Fruit fly (Drosophila melanogaster) whole organism, embryonic: ENCODE results near the gene Bet3.

Source experiments
- Aef1 ChIP-seq: fragments of 200-800 bp; sonication (Bioruptor generic); IDR thresholded peaks from 3 replicates; pipeline ENCODE4 v1.3.6; 2022; ENCODE audit warnings: missing biosample characterization, missing genetic modification characterization
- Antp ChIP-seq: fragments of 200-800 bp; sonication (Bioruptor generic); optimal IDR thresholded peaks from 3 replicates; lab custom pipeline; 2016; ENCODE audit warnings: missing biosample characterization, missing genetic modification characterization
- CG12299 ChIP-seq: fragments of 200-800 bp; sonication (Bioruptor generic); optimal IDR thresholded peaks from 2 replicates; lab custom pipeline; 2018; ENCODE audit warnings: missing biosample characterization, mild to moderate bottlenecking, missing genetic modification characterization
- CG12769 ChIP-seq: fragments of 200-800 bp; sonication (Bioruptor generic); optimal IDR thresholded peaks from 2 replicates; lab custom pipeline; 2019; ENCODE audit warnings: missing biosample characterization, mild to moderate bottlenecking, missing genetic modification characterization, moderate library complexity
- CG14667 ChIP-seq: fragments of 200-800 bp; sonication (Bioruptor generic); IDR thresholded peaks from 2 replicates; pipeline ENCODE4 v1.3.6; 2022; ENCODE audit warnings: missing biosample characterization, missing genetic modification characterization
- CG14860 ChIP-seq: fragments of 200-800 bp; sonication (Bioruptor generic); IDR thresholded peaks from 3 replicates; pipeline ENCODE4 v1.3.6; 2022; ENCODE audit warnings: missing biosample characterization, missing genetic modification characterization; ENCODE audit not compliant: partially characterized antibody
- CG17829 ChIP-seq: fragments of 200-800 bp; optimal IDR thresholded peaks from 2 replicates; lab custom pipeline; 2019; ENCODE audit warnings: missing biosample characterization, mild to moderate bottlenecking, missing genetic modification characterization, moderate library complexity
- CG18476 ChIP-seq: fragments of 200-800 bp; sonication (Bioruptor generic); optimal IDR thresholded peaks from 2 replicates; lab custom pipeline; 2016; ENCODE audit warnings: missing biosample characterization, mild to moderate bottlenecking, missing genetic modification characterization
- CG2116 ChIP-seq: fragments of 200-800 bp; sonication (Bioruptor generic); optimal IDR thresholded peaks from 3 replicates; lab custom pipeline; 2018; ENCODE audit warnings: missing biosample characterization, mild to moderate bottlenecking, missing genetic modification characterization
- CG31365 ChIP-seq: fragments of 200-800 bp; sonication (Bioruptor generic); optimal IDR thresholded peaks from 2 replicates; lab custom pipeline; 2018; ENCODE audit warnings: missing biosample characterization, mild to moderate bottlenecking, missing genetic modification characterization
- CG33213 ChIP-seq: fragments of 200-800 bp; sonication (Bioruptor generic); optimal IDR thresholded peaks from 3 replicates; lab custom pipeline; 2016; ENCODE audit warnings: missing biosample characterization, missing genetic modification characterization
- CG33557 ChIP-seq: fragments of 200-800 bp; sonication (Bioruptor generic); optimal IDR thresholded peaks from 2 replicates; lab custom pipeline; 2019; ENCODE audit warnings: missing biosample characterization, mild to moderate bottlenecking, missing genetic modification characterization, moderate library complexity
- CG4730 ChIP-seq: fragments of 200-800 bp; sonication (Bioruptor generic); IDR thresholded peaks from 2 replicates; pipeline ENCODE4 v1.3.6; 2022; ENCODE audit warnings: missing biosample characterization, missing genetic modification characterization
- CG7556 ChIP-seq: fragments of 200-800 bp; sonication (Bioruptor generic); optimal IDR thresholded peaks from 2 replicates; lab custom pipeline; 2017; ENCODE audit warnings: missing biosample characterization, mild to moderate bottlenecking, missing genetic modification characterization
- CG7839 ChIP-seq: fragments of 200-800 bp; sonication (Bioruptor generic); optimal IDR thresholded peaks from 3 replicates; lab custom pipeline; 2018; ENCODE audit warnings: missing biosample characterization, mild to moderate bottlenecking, missing genetic modification characterization, moderate library complexity
- CG8924 ChIP-seq: fragments of 200-800 bp; optimal IDR thresholded peaks from 3 replicates; lab custom pipeline; 2019; ENCODE audit warnings: missing biosample characterization, mild to moderate bottlenecking, missing genetic modification characterization, moderate library complexity
- CG9609 ChIP-seq: fragments of 200-800 bp; sonication (Bioruptor generic); optimal IDR thresholded peaks from 3 replicates; lab custom pipeline; 2016; ENCODE audit warnings: missing biosample characterization, missing genetic modification characterization
- Dref ChIP-seq: fragments of 200-800 bp; sonication (Bioruptor generic); IDR thresholded peaks from 2 replicates; pipeline ENCODE4 v1.3.6; 2022; ENCODE audit warnings: missing biosample characterization, missing genetic modification characterization
- E2f1 ChIP-seq: fragments of 200-800 bp; sonication (Bioruptor generic); IDR thresholded peaks from 2 replicates; pipeline ENCODE4 v1.3.6; 2022; ENCODE audit warnings: missing biosample characterization, missing genetic modification characterization
- Fer2 ChIP-seq: fragments of 200-800 bp; sonication (Bioruptor generic); optimal IDR thresholded peaks from 2 replicates; lab custom pipeline; 2018; ENCODE audit warnings: missing biosample characterization, mild to moderate bottlenecking, missing genetic modification characterization, moderate library complexity
- HmgD ChIP-seq: fragments of 200-800 bp; sonication (Bioruptor generic); optimal IDR thresholded peaks from 3 replicates; lab custom pipeline; 2016; ENCODE audit warnings: missing biosample characterization, missing genetic modification characterization
- Hmx ChIP-seq: fragments of 200-800 bp; sonication (Bioruptor generic); optimal IDR thresholded peaks from 2 replicates; lab custom pipeline; 2016; ENCODE audit warnings: missing biosample characterization, missing genetic modification characterization
- Lpt ChIP-seq: fragments of >200 bp; optimal IDR thresholded peaks from 2 replicates; lab custom pipeline; 2018; ENCODE audit warnings: missing biosample characterization, missing genetic modification characterization
- Mrtf ChIP-seq: fragments of 200-800 bp; sonication (Bioruptor generic); IDR thresholded peaks from 3 replicates; pipeline ENCODE4 v1.3.6; 2022; ENCODE audit warnings: missing biosample characterization, missing genetic modification characterization
- NC2β ChIP-seq: fragments of 200-800 bp; sonication (Bioruptor generic); optimal IDR thresholded peaks from 2 replicates; lab custom pipeline; 2016; ENCODE audit warnings: missing biosample characterization, missing genetic modification characterization
- Nf-YB ChIP-seq: fragments of 200-800 bp; sonication (Bioruptor generic); optimal IDR thresholded peaks from 3 replicates; lab custom pipeline; 2019; ENCODE audit warnings: missing biosample characterization, mild to moderate bottlenecking, missing genetic modification characterization, moderate library complexity
- Opbp ChIP-seq: fragments of 200-800 bp; sonication (Bioruptor generic); IDR thresholded peaks from 3 replicates; pipeline ENCODE4 v1.3.6; 2022; ENCODE audit warnings: missing biosample characterization, missing genetic modification characterization; ENCODE audit not compliant: partially characterized antibody
- Scr ChIP-seq: fragments of 200-800 bp; sonication (Bioruptor generic); IDR thresholded peaks from 2 replicates; pipeline ENCODE4 v1.3.6; 2022; ENCODE audit warnings: missing biosample characterization, missing genetic modification characterization; ENCODE audit not compliant: partially characterized antibody
- Sry-δ ChIP-seq: fragments of 200-800 bp; sonication (Bioruptor generic); optimal IDR thresholded peaks from 2 replicates; lab custom pipeline; 2016; ENCODE audit warnings: missing biosample characterization, missing genetic modification characterization
- Vsx1 ChIP-seq: fragments of 200-800 bp; sonication (Bioruptor generic); optimal IDR thresholded peaks from 2 replicates; lab custom pipeline; 2017; ENCODE audit warnings: missing biosample characterization, mild to moderate bottlenecking, missing genetic modification characterization, missing genetic modification reagents
- Xrp1 ChIP-seq: fragments of 200-800 bp; sonication (Bioruptor generic); IDR thresholded peaks from 2 replicates; pipeline ENCODE4 v1.3.6; 2022; ENCODE audit warnings: missing biosample characterization, missing genetic modification characterization
- az2 ChIP-seq: fragments of 200-800 bp; sonication (Bioruptor generic); optimal IDR thresholded peaks from 3 replicates; lab custom pipeline; 2016; ENCODE audit warnings: missing biosample characterization, missing genetic modification characterization
- chm ChIP-seq: fragments of 200-800 bp; sonication (Bioruptor generic); IDR thresholded peaks from 2 replicates; pipeline ENCODE4 v1.3.6; 2022; ENCODE audit warnings: missing biosample characterization, missing genetic modification characterization
- crol ChIP-seq: fragments of 200-800 bp; sonication (Bioruptor generic); IDR thresholded peaks from 2 replicates; pipeline ENCODE4 v1.3.6; 2022; ENCODE audit warnings: missing biosample characterization, missing genetic modification characterization
- dpn ChIP-seq, 2 experiments: fragments of 200-800 bp; sonication (Bioruptor generic); optimal IDR thresholded peaks; 3 replicates each; lab custom pipeline; 2016; ENCODE audit warnings: missing biosample characterization in 2 of 2, missing genetic modification characterization in 2 of 2
- gsb ChIP-seq: fragments of 200-800 bp; sonication (Bioruptor generic); IDR thresholded peaks from 2 replicates; pipeline ENCODE4 v1.3.6; 2022; ENCODE audit warnings: missing biosample characterization, missing genetic modification characterization
- gt ChIP-seq: fragments of 200-800 bp; sonication (Bioruptor generic); IDR thresholded peaks from 2 replicates; pipeline ENCODE4 v1.3.6; 2022; ENCODE audit warnings: missing biosample characterization, missing genetic modification characterization
- jing ChIP-seq: fragments of 200-800 bp; sonication (Bioruptor generic); optimal IDR thresholded peaks from 2 replicates; lab custom pipeline; 2018; ENCODE audit warnings: missing biosample characterization, mild to moderate bottlenecking, missing genetic modification characterization
- mirr ChIP-seq: fragments of 200-800 bp; sonication (Bioruptor generic); optimal IDR thresholded peaks from 3 replicates; lab custom pipeline; 2018; ENCODE audit warnings: missing biosample characterization, mild to moderate bottlenecking, missing genetic modification characterization
- nerfin-1 ChIP-seq: fragments of 200-800 bp; sonication (Bioruptor generic); optimal IDR thresholded peaks from 3 replicates; lab custom pipeline; 2019; ENCODE audit warnings: missing biosample characterization, mild to moderate bottlenecking, missing genetic modification characterization, moderate library complexity
- peb ChIP-seq: fragments of 200-800 bp; sonication (Bioruptor generic); IDR thresholded peaks from 2 replicates; pipeline ENCODE4 v1.3.6; 2022; ENCODE audit warnings: missing biosample characterization, missing genetic modification characterization
- sc ChIP-seq, 3 experiments: fragments of >200 bp in 2 of 3; fragments of 200-800 bp in 1 of 3; sonication (Bioruptor generic) in 1 of 3; optimal IDR thresholded peaks; 2 replicates in 2 of 3; 3 replicates in 1 of 3; lab custom pipeline; 2017; ENCODE audit warnings: mild to moderate bottlenecking in 1 of 3, missing biosample characterization in 1 of 3, missing genetic modification characterization in 1 of 3, missing genetic modification reagents in 1 of 3
- schlank ChIP-seq: fragments of 200-800 bp; sonication (Bioruptor generic); optimal IDR thresholded peaks from 2 replicates; lab custom pipeline; 2018; ENCODE audit warnings: missing biosample characterization, mild to moderate bottlenecking, missing genetic modification characterization
- shn ChIP-seq: fragments of 200-800 bp; sonication (Bioruptor generic); optimal IDR thresholded peaks from 3 replicates; lab custom pipeline; 2016; ENCODE audit warnings: missing biosample characterization, missing genetic modification characterization
- sna ChIP-seq: fragments of 200-800 bp; sonication (Bioruptor generic); IDR thresholded peaks from 2 replicates; pipeline ENCODE4 v1.3.6; 2022; ENCODE audit warnings: missing biosample characterization, missing genetic modification characterization; ENCODE audit not compliant: partially characterized antibody
- trem ChIP-seq: fragments of 200-800 bp; optimal IDR thresholded peaks from 3 replicates; lab custom pipeline; 2019; ENCODE audit warnings: missing biosample characterization, mild to moderate bottlenecking, missing genetic modification characterization, moderate library complexity
- tup ChIP-seq: fragments of 200-800 bp; sonication (Bioruptor generic); optimal IDR thresholded peaks from 2 replicates; lab custom pipeline; 2016; ENCODE audit warnings: missing biosample characterization, mild to moderate bottlenecking, missing genetic modification characterization, moderate library complexity
- vfl ChIP-seq: fragments of 200-800 bp; sonication (Bioruptor generic); optimal IDR thresholded peaks from 2 replicates; lab custom pipeline; 2016; ENCODE audit warnings: missing biosample characterization, missing genetic modification characterization
- vvl ChIP-seq: fragments of 200-800 bp; sonication (Bioruptor generic); IDR thresholded peaks from 2 replicates; pipeline ENCODE4 v1.3.6; 2022; ENCODE audit warnings: missing biosample characterization, missing genetic modification characterization
- z ChIP-seq: fragments of 200-800 bp; sonication (Bioruptor generic); IDR thresholded peaks from 3 replicates; pipeline ENCODE4 v1.3.6; 2022; ENCODE audit warnings: missing biosample characterization, missing genetic modification characterization
- zf30C ChIP-seq: fragments of 200-800 bp; sonication (Bioruptor generic); optimal IDR thresholded peaks from 3 replicates; lab custom pipeline; 2018; ENCODE audit warnings: missing biosample characterization, mild to moderate bottlenecking, missing genetic modification characterization

The Bet3 gene

dm6 chr3L:9476829-9477228 is 34.8 kb upstream of the Bet3 start, which contains the start of the genes Uch-L5 and Jarid2 (continued):
- TF ChIP-seq zf30C = no peak
- no peak for TF ChIP-seq Scr
- peak; percentile 25 for TF ChIP-seq CG9609 (GFP tag; lab: Kevin White, UChicago)
- TF ChIP-seq vvl (GFP tag; lab: Robert Waterston, UW) = peak; percentile 55
- TF ChIP-seq gt (GFP tag; lab: Robert Waterston, UW) = no peak
- TF ChIP-seq CG12769 (tag; lab: Kevin White, UChicago) = no peak
- peak; percentile 47; the same call in 1 of the 2 replicates for TF ChIP-seq Xrp1 (GFP tag; lab: Robert Waterston, UW)
- peak; percentile 82 for TF ChIP-seq trem
- TF ChIP-seq crol (GFP tag; lab: Robert Waterston, UW) = no peak
- TF ChIP-seq HmgD (GFP tag; lab: Kevin White, UChicago) = peak; percentile 80
- no peak for TF ChIP-seq CG14667 (GFP tag; lab: Robert Waterston, UW)
- TF ChIP-seq CG33213 (GFP tag; lab: Kevin White, UChicago) = no peak
- TF ChIP-seq CG33557 (GFP tag; lab: Kevin White, UChicago) = peak; percentile 7
- no peak for TF ChIP-seq E2f1 (GFP tag; lab: Robert Waterston, UW)
- TF ChIP-seq peb (GFP tag; lab: Robert Waterston, UW) = no peak
- TF ChIP-seq Dref (GFP tag; lab: Robert Waterston, UW) = peak; percentile 48
- TF ChIP-seq CG2116 (GFP tag; lab: Kevin White, UChicago) = peak; percentile 63
- no peak for TF ChIP-seq Lpt (GFP tag; lab: Kevin White, UChicago)
- TF ChIP-seq mirr (GFP tag; lab: Kevin White, UChicago) = peak; percentile 61
- peak; percentile 58 for TF ChIP-seq CG8924 (tag; lab: Kevin White, UChicago)
- TF ChIP-seq Aef1 (GFP tag; lab: Robert Waterston, UW) = peak; percentile 42; the same call in 1 of the 3 replicates
- peak; percentile 63 for TF ChIP-seq vfl (GFP tag; lab: Kevin White, UChicago)
- TF ChIP-seq sna = no peak
- TF ChIP-seq Hmx (GFP tag; lab: Kevin White, UChicago) = no peak
- no peak for TF ChIP-seq CG14860
- TF ChIP-seq CG12299 = no peak
- TF ChIP-seq dpn (GFP tag; optimal IDR thresholded peaks at IDR 0.05; lab: Kevin White, UChicago) = peak; percentile 33 to 57
- no peak for TF ChIP-seq sc (optimal IDR thresholded peaks at IDR 0.05; lab: Kevin White, UChicago)
- TF ChIP-seq sc (GFP tag; optimal IDR thresholded peaks at IDR 0.05; lab: Kevin White, UChicago) = no peak
- no peak for TF ChIP-seq Mrtf (GFP tag; lab: Robert Waterston, UW)
- TF ChIP-seq gsb (GFP tag; lab: Robert Waterston, UW) = no peak
- peak; percentile 11 for TF ChIP-seq CG31365 (tag; lab: Kevin White, UChicago)
- no peak for TF ChIP-seq z (GFP tag; lab: Robert Waterston, UW)
- no peak for TF ChIP-seq CG18476
- TF ChIP-seq Vsx1 (GFP tag; lab: Kevin White, UChicago) = no peak
- peak; percentile 72 for TF ChIP-seq CG17829 (tag; lab: Kevin White, UChicago)
- TF ChIP-seq Fer2 (tag; lab: Kevin White, UChicago) = no peak
- TF ChIP-seq CG7839 (tag; lab: Kevin White, UChicago) = no peak
- TF ChIP-seq Sry-δ (GFP tag; lab: Kevin White, UChicago) = peak; percentile 62
- TF ChIP-seq Opbp (GFP tag; lab: Robert Waterston, UW) = peak; percentile 69
- peak; percentile 27 for TF ChIP-seq nerfin-1
- TF ChIP-seq Antp (GFP tag; lab: Kevin White, UChicago) = peak; percentile 78
- TF ChIP-seq NC2β (GFP tag; lab: Kevin White, UChicago) = peak; percentile 77
- TF ChIP-seq Nf-YB (GFP tag; lab: Kevin White, UChicago) = peak; percentile 48
- TF ChIP-seq tup (GFP tag; lab: Kevin White, UChicago) = no peak
- TF ChIP-seq schlank (tag; lab: Kevin White, UChicago) = peak; percentile 28
- 0 out of 2 replicates have a peak, but pooled peaks have one; percentile 41 for TF ChIP-seq chm
- TF ChIP-seq CG4730 = no peak
- no peak for TF ChIP-seq CG7556 (GFP tag; lab: Kevin White, UChicago)
- no peak for TF ChIP-seq jing (GFP tag; lab: Kevin White, UChicago)
- TF ChIP-seq az2 (GFP tag; lab: Kevin White, UChicago) = peak; percentile 28
- peak; percentile 46 for TF ChIP-seq shn (GFP tag; lab: Kevin White, UChicago)
